Worm (Caenorhabditis elegans): ENCODE results near the gene spp-8.

Gene spp-8

DNA sequence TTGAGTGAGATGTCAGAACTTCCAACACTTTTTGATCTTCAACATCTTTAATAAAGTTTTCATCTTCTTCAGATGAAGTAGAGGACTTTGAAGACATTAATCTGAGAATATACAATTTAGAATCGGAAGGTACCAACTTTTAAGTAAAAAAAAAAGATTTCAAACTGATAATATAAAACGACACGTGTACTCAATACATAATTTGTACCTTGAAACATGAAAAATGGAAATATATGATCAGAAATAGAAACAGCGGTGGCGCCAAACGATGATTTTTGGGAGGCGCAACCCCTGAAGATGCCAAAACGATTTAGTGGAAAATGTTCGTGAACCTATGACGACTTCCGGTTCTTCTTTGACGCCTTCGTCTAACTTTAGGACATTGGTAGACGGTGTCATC is 9.0 kb upstream of the spp-8 start, which contains the start of gene oat-1:
oat-1 (minus strand) TSS at position 101 of the 400 bp plus-strand sequence.
- TF ChIP-seq crh-2 (tag; optimal IDR thresholded peaks at IDR 0.05): no peak

DNA sequence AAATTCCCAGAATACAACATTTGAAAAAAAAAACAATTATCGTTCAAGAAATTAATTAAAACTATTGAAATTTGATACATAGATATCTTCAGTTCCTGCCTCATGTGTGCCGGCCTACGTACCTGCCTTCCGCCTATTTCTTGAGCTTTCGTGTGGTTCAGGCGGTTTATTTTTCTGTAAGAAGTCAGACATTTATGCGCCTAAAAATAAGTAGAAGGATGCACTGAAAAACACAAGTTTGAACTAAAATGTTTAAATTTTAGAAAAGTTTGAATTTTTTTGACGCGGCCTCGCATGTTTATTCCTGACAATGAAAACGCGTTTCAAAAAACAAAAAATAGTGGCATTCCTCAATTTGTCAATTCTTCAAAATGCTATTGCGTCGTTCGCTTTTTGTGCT is 7.7 kb upstream of the spp-8 start, which contains the start of gene C28C12.11:
C28C12.11 (plus strand) TSS at position 301 of the 400 bp plus-strand sequence.
- TF ChIP-seq nhr-10 (tag; optimal IDR thresholded peaks at IDR 0.05) (no peak), dmd-4 (tag; optimal IDR thresholded peaks at IDR 0.05) (no peak), mbf-1 (tag; optimal IDR thresholded peaks at IDR 0.05) (no peak), ama-1 (optimal IDR thresholded peaks at IDR 0.05) (no peak), elt-1 (tag; optimal IDR thresholded peaks at IDR 0.05) (no peak), nhr-6 (tag; optimal IDR thresholded peaks at IDR 0.05) (no peak), ztf-11 (tag; optimal IDR thresholded peaks at IDR 0.05) (no peak), sem-4 (tag; optimal IDR thresholded peaks at IDR 0.05) (no peak), lsy-2 (tag; optimal IDR thresholded peaks at IDR 0.05) (no peak), unc-62 (GFP tag; optimal IDR thresholded peaks at IDR 0.05) (no peak), skn-1 (tag; optimal IDR thresholded peaks at IDR 0.05) (no peak), ztf-4 (tag; optimal IDR thresholded peaks at IDR 0.05) (no peak), lin-39 (tag; optimal IDR thresholded peaks at IDR 0.05) (no peak), lin-13 (GFP tag; optimal IDR thresholded peaks at IDR 0.05) (no peak), ceh-82 (tag; optimal IDR thresholded peaks at IDR 0.05) (no peak), nhr-25 (tag; optimal IDR thresholded peaks at IDR 0.05) (no peak)

DNA sequence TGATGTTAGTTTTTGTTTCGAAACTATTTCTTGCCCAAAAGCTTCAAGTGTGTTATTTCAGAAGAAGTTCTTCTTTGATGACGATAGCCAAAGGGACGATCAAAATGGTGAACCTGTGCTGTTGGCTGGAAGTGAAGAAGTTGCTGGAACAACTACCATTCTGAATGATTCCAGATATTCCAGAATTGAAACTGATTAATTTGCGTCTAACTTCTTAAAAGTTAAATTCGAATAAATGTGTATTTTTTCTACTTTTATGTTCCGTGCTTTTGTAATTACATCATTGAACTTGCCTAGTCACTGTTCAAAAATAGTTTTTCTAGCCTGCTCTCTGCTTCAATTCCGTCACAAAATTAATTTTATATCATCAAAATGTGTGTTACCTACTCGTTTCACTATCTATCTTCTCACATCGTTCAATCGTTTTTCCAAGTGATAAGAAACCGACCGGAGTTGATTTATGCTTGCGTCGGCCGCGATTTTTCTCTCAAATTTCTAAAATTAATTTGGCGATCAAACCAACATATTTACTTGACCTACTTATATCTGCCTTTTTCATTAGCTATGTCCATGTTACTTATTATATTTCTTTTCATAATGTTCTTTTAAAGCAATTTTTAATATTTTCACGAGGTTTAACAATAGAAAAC is 6.3 kb upstream of the spp-8 start:
- TF ChIP-seq skn-1 (tag; optimal IDR thresholded peaks at IDR 0.05) (no peak), crh-2 (tag; optimal IDR thresholded peaks at IDR 0.05) (peak; percentile 12), sma-9 (GFP tag; optimal IDR thresholded peaks at IDR 0.05) (peak; percentile 48), sma-9 (tag; optimal IDR thresholded peaks at IDR 0.05) (no peak), lin-39 (tag; optimal IDR thresholded peaks at IDR 0.05) (no peak), Y55F3AM.14 (GFP tag; optimal IDR thresholded peaks at IDR 0.05) (no peak), fos-1 (tag; optimal IDR thresholded peaks at IDR 0.05) (peak; percentile 84), sma-3 (GFP tag; optimal IDR thresholded peaks at IDR 0.05) (peak; percentile 27), mdl-1 (tag; optimal IDR thresholded peaks at IDR 0.05) (no peak), ztf-4 (tag; optimal IDR thresholded peaks at IDR 0.05) (no peak), mab-5 (tag; optimal IDR thresholded peaks at IDR 0.05) (no peak), sem-4 (tag; optimal IDR thresholded peaks at IDR 0.05) (no peak)

DNA sequence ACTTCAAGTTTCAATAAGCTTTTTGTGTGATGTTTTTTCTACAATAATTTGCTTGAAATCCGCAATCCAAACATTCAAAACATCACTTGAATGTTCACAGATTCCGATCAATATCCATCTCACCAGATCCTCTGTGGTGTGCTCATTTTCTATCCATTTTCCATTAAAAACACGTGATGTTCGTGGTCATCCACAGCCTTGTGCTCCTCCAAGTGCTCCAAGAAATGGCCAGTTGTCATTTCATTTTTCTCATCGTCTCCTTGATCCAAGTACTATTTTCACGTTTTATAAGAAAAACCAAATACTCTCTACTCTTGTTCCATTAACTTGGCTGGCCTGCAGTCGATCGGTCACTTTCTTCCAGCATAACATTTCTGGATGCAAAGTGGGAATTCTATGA is 5.3 kb upstream of the spp-8 start:
- peak in 1 of 2 experiments; percentile 11 for TF ChIP-seq lsy-2 (tag; optimal IDR thresholded peaks at IDR 0.05)
- no peak for TF ChIP-seq ceh-82 (tag; optimal IDR thresholded peaks at IDR 0.05)
- no peak for TF ChIP-seq ZK546.5 (tag; optimal IDR thresholded peaks at IDR 0.05)
- no peak for TF ChIP-seq ztf-4 (tag; optimal IDR thresholded peaks at IDR 0.05)
- TF ChIP-seq aly-2 (tag; optimal IDR thresholded peaks at IDR 0.05): no peak
- no peak for TF ChIP-seq nhr-77 (tag; optimal IDR thresholded peaks at IDR 0.05)
- TF ChIP-seq blmp-1 (tag; optimal IDR thresholded peaks at IDR 0.05; ENCODE audit: insufficient read depth): no peak
- no peak for TF ChIP-seq unc-62 (GFP tag; optimal IDR thresholded peaks at IDR 0.05)
- TF ChIP-seq peb-1 (tag; optimal IDR thresholded peaks at IDR 0.05): no peak
- TF ChIP-seq nhr-237 (tag; optimal IDR thresholded peaks at IDR 0.05): no peak
- no peak for TF ChIP-seq R02D3.7 (tag; optimal IDR thresholded peaks at IDR 0.05)
- no peak for TF ChIP-seq C34F6.9 (tag; optimal IDR thresholded peaks at IDR 0.05)
- TF ChIP-seq sma-9 (GFP tag; optimal IDR thresholded peaks at IDR 0.05): peak; percentile 37
- TF ChIP-seq sma-9 (tag; optimal IDR thresholded peaks at IDR 0.05): no peak
- TF ChIP-seq nhr-10 (tag; optimal IDR thresholded peaks at IDR 0.05): no peak
- TF ChIP-seq nhr-21 (tag; optimal IDR thresholded peaks at IDR 0.05): no peak
- peak; percentile 58 for TF ChIP-seq nhr-129 (tag; optimal IDR thresholded peaks at IDR 0.05)
- TF ChIP-seq nhr-23 (tag; optimal IDR thresholded peaks at IDR 0.05): no peak
- TF ChIP-seq ceh-16 (tag; optimal IDR thresholded peaks at IDR 0.05): no peak
- TF ChIP-seq skn-1 (tag; optimal IDR thresholded peaks at IDR 0.05): no peak
- TF ChIP-seq mbf-1 (tag; optimal IDR thresholded peaks at IDR 0.05): no peak
- TF ChIP-seq alr-1 (tag; optimal IDR thresholded peaks at IDR 0.05): no peak
- TF ChIP-seq F13H6.1 (tag; optimal IDR thresholded peaks at IDR 0.05): peak; percentile 49
- TF ChIP-seq mab-5 (tag; optimal IDR thresholded peaks at IDR 0.05): peak; percentile 18

Data from whole organism, L2 larva.